Worm (Caenorhabditis elegans) whole organism, L1 larva: ENCODE results near the gene taf-8.

ENCODE experiments used
- C04F5.9 ChIP-seq: sonication (generic microtip); optimal IDR thresholded peaks from 2 replicates; lab custom pipeline; 2016; ENCODE audit warnings: missing genetic modification characterization, missing compliant biosample characterization
- C16A3.4 ChIP-seq: fragments of 150-350 bp; optimal IDR thresholded peaks from 2 replicates; lab custom pipeline; 2014; ENCODE audit warnings: missing biosample characterization, missing genetic modification characterization
- C34B4.2 ChIP-seq: sonication (generic microtip); optimal IDR thresholded peaks from 2 replicates; lab custom pipeline; 2017; ENCODE audit warnings: mild to moderate bottlenecking, missing genetic modification characterization, missing compliant biosample characterization
- aha-1 ChIP-seq: fragments of 150-350 bp; optimal IDR thresholded peaks from 2 replicates; lab custom pipeline; 2014; ENCODE audit warnings: missing biosample characterization, missing genetic modification characterization
- alr-1 ChIP-seq: fragments of 200-800 bp; sonication (Bioruptor generic); optimal IDR thresholded peaks from 2 replicates; lab custom pipeline; 2018; ENCODE audit warnings: borderline replicate concordance, mild to moderate bottlenecking, missing genetic modification characterization, missing compliant biosample characterization
- aly-2 ChIP-seq: fragments of 150-350 bp; optimal IDR thresholded peaks from 2 replicates; lab custom pipeline; 2014; ENCODE audit warnings: missing biosample characterization, missing genetic modification characterization
- ama-1 ChIP-seq: fragments of 150-350 bp; optimal IDR thresholded peaks from 2 replicates; lab custom pipeline; 2014
- ceh-63 ChIP-seq: fragments of 200-800 bp; sonication (Bioruptor generic); optimal IDR thresholded peaks from 2 replicates; lab custom pipeline; 2018; ENCODE audit warnings: mild to moderate bottlenecking, missing genetic modification characterization, missing compliant biosample characterization
- ceh-90 ChIP-seq: sonication (generic microtip); optimal IDR thresholded peaks from 2 replicates; lab custom pipeline; 2016; ENCODE audit warnings: missing genetic modification characterization, missing compliant biosample characterization
- ces-1 ChIP-seq: fragments of 150-350 bp; optimal IDR thresholded peaks from 2 replicates; lab custom pipeline; 2014; ENCODE audit warnings: missing biosample characterization, missing genetic modification reagents, missing genetic modification characterization
- dpl-1 ChIP-seq, 3 experiments: fragments of 150-350 bp in 2 of 3; sonication (generic microtip) in 1 of 3; optimal IDR thresholded peaks; 2 replicates each; lab custom pipeline; 2014 to 2017; ENCODE audit warnings: missing biosample characterization in 3 of 3, missing genetic modification characterization in 3 of 3, missing genetic modification reagents in 3 of 3
- dsc-1 ChIP-seq: sonication (generic microtip); optimal IDR thresholded peaks from 2 replicates; lab custom pipeline; 2016; ENCODE audit warnings: mild to moderate bottlenecking, missing genetic modification characterization, missing compliant biosample characterization
- egl-13 ChIP-seq: sonication (generic microtip); optimal IDR thresholded peaks from 2 replicates; lab custom pipeline; 2016; ENCODE audit warnings: missing genotype, missing genetic modification reagents, missing genetic modification characterization, missing compliant biosample characterization
- elt-2 ChIP-seq: sonication (generic microtip); optimal IDR thresholded peaks from 2 replicates; lab custom pipeline; 2016; ENCODE audit warnings: missing genetic modification characterization, mild to moderate bottlenecking, inconsistent platforms, missing compliant biosample characterization, missing genetic modification reagents
- fkh-10 ChIP-seq: sonication (generic microtip); optimal IDR thresholded peaks from 2 replicates; lab custom pipeline; 2017; ENCODE audit warnings: missing biosample characterization, missing genetic modification reagents, missing genetic modification characterization
- fos-1 ChIP-seq: fragments of 150-350 bp; optimal IDR thresholded peaks from 2 replicates; lab custom pipeline; 2014; ENCODE audit warnings: missing biosample characterization, missing genetic modification characterization
- hlh-4 ChIP-seq: sonication (generic microtip); optimal IDR thresholded peaks from 2 replicates; lab custom pipeline; 2016; ENCODE audit warnings: mild to moderate bottlenecking, missing genetic modification characterization, missing compliant biosample characterization
- isw-1 ChIP-seq: fragments of 200-800 bp; sonication (Bioruptor generic); IDR thresholded peaks from 2 replicates; pipeline ENCODE4 v1.3.6; 2022; ENCODE audit warnings: missing genetic modification characterization, missing compliant biosample characterization
- lin-14 ChIP-seq: fragments of 200-800 bp; sonication (Bioruptor generic); optimal IDR thresholded peaks from 2 replicates; lab custom pipeline; 2018; ENCODE audit warnings: mild to moderate bottlenecking, missing genetic modification characterization, moderate library complexity, missing compliant biosample characterization
- lsy-2 ChIP-seq, 2 experiments: fragments of 150-350 bp; optimal IDR thresholded peaks; 2 replicates each; lab custom pipeline; 2014; ENCODE audit warnings: missing biosample characterization in 2 of 2, missing genetic modification characterization in 2 of 2
- mab-9 ChIP-seq: fragments of 200-800 bp; sonication (Bioruptor generic); IDR thresholded peaks from 2 replicates; pipeline ENCODE4 v1.3.6; 2022; ENCODE audit warnings: missing genetic modification reagents, missing genetic modification characterization, missing compliant biosample characterization
- nhr-12 ChIP-seq: sonication (generic microtip); optimal IDR thresholded peaks from 2 replicates; lab custom pipeline; 2017; ENCODE audit warnings: missing biosample characterization, missing genetic modification characterization
- nhr-19 ChIP-seq: fragments of 200-800 bp; sonication (Bioruptor generic); conservative IDR thresholded peaks from 2 replicates; pipeline ENCODE4 v1.3.6; 2022; ENCODE audit warnings: missing genetic modification characterization, missing compliant biosample characterization
- nhr-20 ChIP-seq: sonication (generic microtip); optimal IDR thresholded peaks from 2 replicates; lab custom pipeline; 2016; ENCODE audit warnings: mild to moderate bottlenecking, missing genetic modification characterization, missing compliant biosample characterization
- nhr-85 ChIP-seq: sonication (generic microtip); peaks from one replicate; lab custom pipeline; 2016; ENCODE audit warnings: missing genetic modification characterization, inconsistent platforms, missing compliant biosample characterization
- pax-3 ChIP-seq: fragments of 200-800 bp; sonication (Bioruptor generic); optimal IDR thresholded peaks from 2 replicates; lab custom pipeline; 2018; ENCODE audit warnings: mild to moderate bottlenecking, missing genetic modification characterization, moderate library complexity, missing compliant biosample characterization
- rnt-1 ChIP-seq: sonication (generic microtip); optimal IDR thresholded peaks from 2 replicates; lab custom pipeline; 2016; ENCODE audit warnings: mild to moderate bottlenecking, missing genetic modification characterization, moderate library complexity, missing compliant biosample characterization
- snpc-4 ChIP-seq: fragments of 150-350 bp; optimal IDR thresholded peaks from 2 replicates; lab custom pipeline; 2014; ENCODE audit warnings: missing biosample characterization, missing genetic modification characterization
- unc-130 ChIP-seq: fragments of 150-350 bp; optimal IDR thresholded peaks from 2 replicates; lab custom pipeline; 2017; ENCODE audit warnings: missing biosample characterization, missing genetic modification characterization, inconsistent platforms
- xbp-1 ChIP-seq: sonication (generic microtip); optimal IDR thresholded peaks from 2 replicates; lab custom pipeline; 2016; ENCODE audit warnings: missing genetic modification characterization, missing compliant biosample characterization
- ztf-11 ChIP-seq, 2 experiments: sonication (generic microtip); optimal IDR thresholded peaks; 2 replicates each; lab custom pipeline; 2016 to 2017; ENCODE audit warnings: missing genetic modification characterization in 2 of 2, missing biosample characterization in 1 of 2, missing compliant biosample characterization in 1 of 2

Gene taf-8

ce11 chrII:9674678-9675077 lies 5.6 kb downstream of the taf-8 start, which contains the start of gene arc-1:
arc-1 (plus strand) TSS chrII:9674978.
- no peak for TF ChIP-seq nhr-85
- TF ChIP-seq mab-9 (GFP tag; lab: Robert Waterston, UW) = no peak
- TF ChIP-seq nhr-12 = no peak
- no peak for TF ChIP-seq ceh-63
- no peak for TF ChIP-seq aly-2 (tag; lab: Kevin White, UChicago)
- no peak for TF ChIP-seq dsc-1 (tag; lab: Kevin White, UChicago)
- no peak for TF ChIP-seq nhr-20
- TF ChIP-seq aha-1 (tag; lab: Kevin White, UChicago) = no peak
- no peak for TF ChIP-seq nhr-19 (GFP tag; lab: Robert Waterston, UW)
- no peak for TF ChIP-seq ama-1
- TF ChIP-seq hlh-4 (tag; lab: Kevin White, UChicago) = no peak
- TF ChIP-seq snpc-4 (tag; lab: Kevin White, UChicago) = no peak
- no peak for TF ChIP-seq lsy-2 (tag; optimal IDR thresholded peaks at IDR 0.05; lab: Kevin White, UChicago)
- TF ChIP-seq rnt-1 (tag; lab: Kevin White, UChicago) = no peak
- no peak for TF ChIP-seq ces-1 (GFP tag; lab: Kevin White, UChicago)
- TF ChIP-seq dpl-1 (GFP tag; optimal IDR thresholded peaks at IDR 0.05; lab: Kevin White, UChicago) = no peak
- TF ChIP-seq C04F5.9 = no peak
- no peak for TF ChIP-seq C16A3.4 (tag; lab: Kevin White, UChicago)
- TF ChIP-seq unc-130 = no peak

DNA sequence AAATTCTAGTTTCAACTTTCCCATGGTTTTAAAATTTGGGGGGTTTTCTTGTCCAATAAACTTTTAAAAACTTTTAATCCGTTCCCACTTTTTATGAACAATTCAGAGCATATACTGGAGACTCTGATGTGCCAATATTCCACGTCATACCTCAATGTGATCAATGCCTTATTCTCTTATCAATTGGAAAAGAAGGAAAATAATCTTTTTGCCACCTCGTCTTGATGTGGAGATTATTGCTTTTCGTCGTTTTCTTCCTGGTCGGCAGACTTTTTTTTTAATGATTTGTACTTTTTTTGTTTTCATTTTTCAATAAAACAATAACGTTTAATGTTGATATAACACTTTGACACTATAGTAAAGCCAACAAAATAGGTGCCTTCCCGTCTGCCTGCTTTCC lies 8.4 kb downstream of the taf-8 start:
- TF ChIP-seq dsc-1 (tag; lab: Kevin White, UChicago) (peak; percentile 14), elt-2 (peak; percentile 17), pax-3 (tag; lab: Kevin White, UChicago) (no peak)

- TF ChIP-seq ztf-11 (tag; optimal IDR thresholded peaks at IDR 0.05; lab: Kevin White, UChicago) = no peak
- peak; percentile 26 for TF ChIP-seq lin-14 (GFP tag; lab: Kevin White, UChicago)
Observed at ce11 chrII:9679842-9680241, 10.7 kb downstream of the taf-8 start.

ce11 chrII:9680493-9680892 lies 11.4 kb downstream of the taf-8 start, which contains the start of gene ZK1320.13:
ZK1320.13 (plus strand) TSS chrII:9680793.
- no peak for TF ChIP-seq isw-1 (GFP tag; lab: Robert Waterston, UW)
- TF ChIP-seq C34B4.2 (tag; lab: Kevin White, UChicago) = no peak
- peak; percentile 28 for TF ChIP-seq lin-14 (GFP tag; lab: Kevin White, UChicago)
- no peak for TF ChIP-seq egl-13
- no peak for TF ChIP-seq fos-1 (tag; lab: Kevin White, UChicago)

DNA sequence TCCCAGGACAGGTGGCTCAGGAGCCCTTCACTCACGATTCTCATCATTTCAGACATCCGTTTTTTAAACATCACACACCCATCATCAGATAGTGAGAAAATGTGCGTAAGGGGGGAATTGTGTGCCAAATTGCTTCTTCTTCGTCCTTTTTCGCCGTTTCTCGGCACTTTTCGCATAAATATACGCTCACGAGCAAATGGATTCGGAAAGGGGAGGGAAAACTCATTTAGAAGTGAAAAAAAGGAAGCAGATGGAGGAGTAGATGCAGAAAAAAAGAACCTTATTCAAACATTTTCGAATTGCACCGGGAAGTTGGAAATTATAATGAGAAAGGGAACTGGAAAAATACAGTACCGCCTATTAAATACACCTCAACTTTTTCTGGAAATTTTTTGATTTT lies 12.9 kb downstream of the taf-8 start:
- no peak for TF ChIP-seq xbp-1 (tag; lab: Kevin White, UChicago)
- TF ChIP-seq fkh-10 (GFP tag; lab: Kevin White, UChicago) = peak; percentile 76
- peak; percentile 56 for TF ChIP-seq lin-14 (GFP tag; lab: Kevin White, UChicago)

DNA sequence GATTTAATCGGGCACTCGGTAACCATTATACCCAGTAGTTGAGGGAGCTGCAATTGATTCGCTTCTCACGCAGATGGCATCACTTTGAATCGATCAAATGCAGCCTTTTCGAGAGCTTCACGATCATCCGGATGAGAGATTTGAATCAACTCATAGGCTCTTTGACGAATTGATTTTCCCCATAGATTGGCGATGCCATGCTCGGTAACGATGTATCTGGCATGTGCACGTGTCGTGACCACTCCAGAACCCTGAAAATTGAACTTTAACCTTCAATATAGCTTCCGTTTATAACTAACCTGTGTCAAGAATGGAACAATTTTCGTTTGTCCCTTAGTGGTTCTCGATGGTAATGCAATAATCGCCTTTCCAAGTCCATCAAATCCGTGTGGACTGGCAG lies 15.1 kb downstream of the taf-8 start:
- no peak for TF ChIP-seq ceh-90 (tag; lab: Kevin White, UChicago)
- no peak for TF ChIP-seq unc-130
- no peak for TF ChIP-seq rnt-1 (tag; lab: Kevin White, UChicago)
- no peak for TF ChIP-seq aly-2 (tag; lab: Kevin White, UChicago)
- no peak for TF ChIP-seq alr-1 (tag; lab: Kevin White, UChicago)
